Worm (Caenorhabditis elegans): ENCODE data around the gene immp-2.

DNA sequence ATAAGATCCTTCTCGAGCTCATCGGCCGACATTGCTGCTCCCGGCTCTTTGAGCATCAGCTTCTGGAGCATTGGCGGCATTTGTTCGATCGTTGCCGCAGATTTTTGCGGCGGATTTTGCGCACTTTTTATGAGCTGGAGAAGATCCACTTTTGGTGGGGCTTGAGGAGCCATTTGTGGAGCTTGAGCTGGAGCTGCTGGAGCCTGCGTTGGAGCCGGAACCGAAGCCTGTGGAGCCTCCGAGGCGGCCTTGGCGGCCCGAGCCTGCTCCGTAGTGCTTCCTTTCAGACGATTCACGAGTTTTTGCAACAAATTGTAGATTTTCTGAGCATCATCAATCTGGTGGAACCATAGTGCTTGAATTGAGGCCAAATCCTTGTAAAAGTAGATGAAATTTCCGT is 48.3 kb upstream of the immp-2 start:
- no peak for TF ChIP-seq elt-2 (tag; optimal IDR thresholded peaks at IDR 0.05)
- TF ChIP-seq lsy-2 (tag; optimal IDR thresholded peaks at IDR 0.05), result no peak
- no peak for TF ChIP-seq nhr-71 (tag; optimal IDR thresholded peaks at IDR 0.05)
- TF ChIP-seq mdl-1 (tag; optimal IDR thresholded peaks at IDR 0.05), result no peak
- no peak for TF ChIP-seq lir-3 (tag; optimal IDR thresholded peaks at IDR 0.05; ENCODE audit: poor library complexity)
- no peak for TF ChIP-seq lin-13 (GFP tag; optimal IDR thresholded peaks at IDR 0.05)
- no peak for TF ChIP-seq ztf-11 (tag; optimal IDR thresholded peaks at IDR 0.05)
- no peak for TF ChIP-seq elt-3 (tag; optimal IDR thresholded peaks at IDR 0.05)
- no peak for TF ChIP-seq nhr-11 (tag; optimal IDR thresholded peaks at IDR 0.05)
- no peak for TF ChIP-seq pqm-1 (tag; optimal IDR thresholded peaks at IDR 0.05)
- TF ChIP-seq snpc-4 (tag; optimal IDR thresholded peaks at IDR 0.05), result no peak
- no peak for TF ChIP-seq grh-1 (GFP tag; IDR thresholded peaks at IDR 0.05)

Data from whole organism, L1 larva.